Fruit fly (Drosophila melanogaster): Measurements from ENCODE around the gene CG6765.

Gene CG6765

dm6 chr3L:8506975-8507441 lies 5.6 kb upstream of the CG6765 start, which contains the start of gene CG43163 (continued):
- TF ChIP-seq CG2129 (GFP tag; IDR thresholded peaks at IDR 0.05; ENCODE audit: partially characterized antibody) (no peak), repo (GFP tag; optimal IDR thresholded peaks at IDR 0.05) (peak; percentile 18), Oaz (GFP tag; IDR thresholded peaks at IDR 0.05) (no peak), Sry-δ (GFP tag; optimal IDR thresholded peaks at IDR 0.05) (peak; percentile 17), CG16779 (GFP tag; IDR thresholded peaks at IDR 0.05) (no peak), CG13894 (tag; optimal IDR thresholded peaks at IDR 0.05) (peak; percentile 51), fd96Cb (tag; optimal IDR thresholded peaks at IDR 0.05) (peak; percentile 50), sisA (GFP tag; IDR thresholded peaks at IDR 0.05) (peak; percentile 73), disco-r (GFP tag; optimal IDR thresholded peaks at IDR 0.05) (no peak), CG1603 (tag; optimal IDR thresholded peaks at IDR 0.05) (peak; percentile 80), ranshi (GFP tag; IDR thresholded peaks at IDR 0.05) (peak; percentile 58; the same call in 1 of the 2 replicates), chn (GFP tag; optimal IDR thresholded peaks at IDR 0.05) (peak; percentile 61), CG12155 (GFP tag; optimal IDR thresholded peaks at IDR 0.05) (peak; percentile 64), CG4730 (GFP tag; IDR thresholded peaks at IDR 0.05) (no peak), chif (GFP tag; optimal IDR thresholded peaks at IDR 0.05) (peak; percentile 27 to 47), CG10543 (GFP tag; optimal IDR thresholded peaks at IDR 0.05) (peak; percentile 42), CG9876 (GFP tag; optimal IDR thresholded peaks at IDR 0.05) (no peak), Nf-YA (GFP tag; IDR thresholded peaks at IDR 0.05) (peak; percentile 38; the same call in 1 of the 2 replicates), CG8290 (GFP tag; optimal IDR thresholded peaks at IDR 0.05) (peak; percentile 47), CG8290 (tag; optimal IDR thresholded peaks at IDR 0.05) (peak; percentile 32 to 84), eve (GFP tag; optimal IDR thresholded peaks at IDR 0.05) (no peak), kay (GFP tag; optimal IDR thresholded peaks at IDR 0.05) (no peak), Aef1 (GFP tag; IDR thresholded peaks at IDR 0.05) (peak; percentile 72), Ptx1 (GFP tag; IDR thresholded peaks at IDR 0.05) (peak; percentile 55), bsh (GFP tag; optimal IDR thresholded peaks at IDR 0.05) (peak in 1 of 2 experiments; percentile 76), CG30431 (GFP tag; optimal IDR thresholded peaks at IDR 0.05) (peak; percentile 47), HLH4C (GFP tag; IDR thresholded peaks at IDR 0.05; ENCODE audit: partially characterized antibody) (no peak), CG8089 (GFP tag; optimal IDR thresholded peaks at IDR 0.05) (peak; percentile 50), CG11695 (GFP tag; IDR thresholded peaks at IDR 0.05) (0 out of 3 replicates have a peak, but pooled peaks have one; percentile 33), tio (GFP tag; optimal IDR thresholded peaks at IDR 0.05) (no peak), CG9727 (GFP tag; optimal IDR thresholded peaks at IDR 0.05) (peak; percentile 66)

dm6 chr3L:8509567-8510109 lies 2.9 kb upstream of the CG6765 start, which contains the start of the genes ZC3H3 and Pus7:
TSS of gene ZC3H3 (minus strand) at chr3L:8509763.
TSS of gene Pus7 (plus strand) at chr3L:8510003.
- TF ChIP-seq CG4424 (GFP tag; optimal IDR thresholded peaks at IDR 0.05) (peak; percentile 13), yki (optimal IDR thresholded peaks at IDR 0.05) (no peak), pzg (GFP tag; optimal IDR thresholded peaks at IDR 0.05) (peak; percentile 56), CG6683 (GFP tag; optimal IDR thresholded peaks at IDR 0.05) (peak; percentile 7), nom (GFP tag; optimal IDR thresholded peaks at IDR 0.05) (no peak), shn (GFP tag; optimal IDR thresholded peaks at IDR 0.05) (no peak), scrt (GFP tag; optimal IDR thresholded peaks at IDR 0.05) (peak; percentile 47), CG13287 (GFP tag; IDR thresholded peaks at IDR 0.05; ENCODE audit: partially characterized antibody) (peak; percentile 47), gro (GFP tag; optimal IDR thresholded peaks at IDR 0.05) (no peak), unpg (GFP tag; optimal IDR thresholded peaks at IDR 0.05) (peak; percentile 16), CG9437 (GFP tag; optimal IDR thresholded peaks at IDR 0.05) (peak; percentile 78), CG9797 (GFP tag; optimal IDR thresholded peaks at IDR 0.05) (peak; percentile 73), Sry-β (GFP tag; optimal IDR thresholded peaks at IDR 0.05) (no peak), ewg (GFP tag; optimal IDR thresholded peaks at IDR 0.05) (peak; percentile 37), phol (tag; optimal IDR thresholded peaks at IDR 0.05) (peak; percentile 50), CG13775 (GFP tag; optimal IDR thresholded peaks at IDR 0.05) (peak; percentile 40), CG15479 (GFP tag; optimal IDR thresholded peaks at IDR 0.05) (peak; percentile 58), CoRest (tag; optimal IDR thresholded peaks at IDR 0.05) (peak; percentile 36), Fer1 (GFP tag; optimal IDR thresholded peaks at IDR 0.05) (peak; percentile 15), CG17359 (tag; optimal IDR thresholded peaks at IDR 0.05) (no peak), crol (GFP tag; IDR thresholded peaks at IDR 0.05) (no peak)

Data from whole organism, embryonic.